Worm (Caenorhabditis elegans): ENCODE results near the gene F23F12.12.

Gene F23F12.12

ce11 chrIII:6478256-6479004 is 29.5 kb upstream of the F23F12.12 start, which contains the start of gene zip-8:
TSS of gene zip-8 (plus strand) at chrIII:6478955.
- TF ChIP-seq tbp1 (GFP tag; optimal IDR thresholded peaks at IDR 0.05) (no peak), B0035.1 (tag; optimal IDR thresholded peaks at IDR 0.05) (no peak), B0019.2 (GFP tag; conservative IDR thresholded peaks at IDR 0.05) (no peak), nhr-80 (tag; optimal IDR thresholded peaks at IDR 0.05) (no peak), hmg-20 (GFP tag; IDR thresholded peaks at IDR 0.05) (no peak), gei-17 (GFP tag; optimal IDR thresholded peaks at IDR 0.05) (no peak), lin-40 (tag; optimal IDR thresholded peaks at IDR 0.05) (no peak), let-607 (tag; optimal IDR thresholded peaks at IDR 0.05) (no peak), nfya-1 (tag; optimal IDR thresholded peaks at IDR 0.05; ENCODE audit: borderline replicate concordance, insufficient read depth) (no peak)

DNA sequence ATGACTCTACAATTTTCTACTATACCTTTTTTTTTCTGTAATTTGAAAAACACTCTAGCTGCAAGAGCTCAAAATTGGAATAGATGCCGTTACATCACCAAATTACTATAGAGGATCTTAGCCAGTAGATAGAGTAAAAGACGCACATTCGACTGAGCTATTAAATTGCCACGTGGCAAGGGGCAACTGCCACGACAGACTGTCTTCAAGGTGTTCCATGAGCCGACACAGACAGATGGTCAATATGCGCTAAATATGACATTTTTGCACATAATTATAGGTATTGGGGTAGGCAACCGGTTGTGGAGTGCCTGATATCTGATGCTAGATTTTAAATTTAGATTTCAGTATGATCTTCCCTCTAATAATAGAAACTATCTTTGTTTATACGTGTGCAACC is 28.5 kb upstream of the F23F12.12 start:
- no peak for TF ChIP-seq rcor-1 (GFP tag; IDR thresholded peaks at IDR 0.05)
- TF ChIP-seq let-526 (GFP tag; IDR thresholded peaks at IDR 0.05): no peak
- TF ChIP-seq snpc-1.1 (tag; optimal IDR thresholded peaks at IDR 0.05; ENCODE audit: insufficient read depth): no peak
- no peak for TF ChIP-seq nfya-2 (GFP tag; IDR thresholded peaks at IDR 0.05)
- no peak for TF ChIP-seq sdz-38 (tag; optimal IDR thresholded peaks at IDR 0.05)
- no peak for TF ChIP-seq ets-4 (GFP tag; optimal IDR thresholded peaks at IDR 0.05)
- no peak for TF ChIP-seq nhr-90 (tag; optimal IDR thresholded peaks at IDR 0.05)
- TF ChIP-seq fkh-3 (tag; optimal IDR thresholded peaks at IDR 0.05): no peak
- no peak for TF ChIP-seq sea-2 (GFP tag; IDR thresholded peaks at IDR 0.05)
- TF ChIP-seq rpc-1 (optimal IDR thresholded peaks at IDR 0.05): no peak
- TF ChIP-seq rpc-1 (tag; optimal IDR thresholded peaks at IDR 0.05): no peak
- no peak for TF ChIP-seq ztf-26 (tag; optimal IDR thresholded peaks at IDR 0.05)
- no peak for TF ChIP-seq hlh-12 (tag; optimal IDR thresholded peaks at IDR 0.05)
- TF ChIP-seq lag-1 (GFP tag; IDR thresholded peaks at IDR 0.05): no peak
- TF ChIP-seq lir-1 (GFP tag; conservative IDR thresholded peaks at IDR 0.05): no peak

DNA sequence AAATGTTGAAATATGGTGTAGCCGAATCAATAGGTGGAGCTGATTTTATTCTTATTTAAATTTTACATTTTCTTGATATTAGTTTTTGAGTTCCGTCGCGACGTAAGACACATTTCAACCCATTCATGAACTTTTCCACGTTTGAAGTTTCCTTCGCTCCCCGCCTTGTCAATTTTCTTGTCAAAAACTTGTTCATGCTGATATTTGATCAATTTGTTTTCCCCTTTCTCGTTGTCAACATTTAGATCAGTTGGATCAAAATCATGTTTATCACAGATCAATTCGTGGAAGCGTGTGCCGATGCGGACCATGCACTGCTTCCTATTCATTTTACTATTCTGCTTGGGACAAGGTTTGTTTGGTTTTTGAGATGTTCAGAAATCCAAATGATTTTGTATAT is 25.0 kb upstream of the F23F12.12 start, which contains the start of gene chtb-2:
chtb-2 (plus strand) TSS at position 301 of the 400 bp plus-strand sequence.
- TF ChIP-seq hmg-20 (GFP tag; IDR thresholded peaks at IDR 0.05) (no peak), him-1 (tag; optimal IDR thresholded peaks at IDR 0.05) (no peak), cebp-2 (GFP tag; IDR thresholded peaks at IDR 0.05) (no peak), athp-1 (tag; optimal IDR thresholded peaks at IDR 0.05) (no peak), egl-44 (GFP tag; IDR thresholded peaks at IDR 0.05) (no peak), mel-28 (tag; optimal IDR thresholded peaks at IDR 0.05; ENCODE audit: borderline replicate concordance) (no peak)

- no peak for TF ChIP-seq chd-7 (tag; optimal IDR thresholded peaks at IDR 0.05)
- TF ChIP-seq F23B12.7 (tag; optimal IDR thresholded peaks at IDR 0.05; ENCODE audit: insufficient read depth): peak; percentile 43
- no peak for TF ChIP-seq C17E4.6 (GFP tag; IDR thresholded peaks at IDR 0.05)
- TF ChIP-seq hmg-1.2 (GFP tag; IDR thresholded peaks at IDR 0.05): 0 out of 2 replicates have a peak, but pooled peaks have one; percentile 9
- TF ChIP-seq nfyb-1 (GFP tag; IDR thresholded peaks at IDR 0.05): peak; percentile 60; the same call in 1 of the 2 replicates
- TF ChIP-seq F33H1.4 (GFP tag; IDR thresholded peaks at IDR 0.05): peak; percentile 34; the same call in 1 of the 2 replicates
- TF ChIP-seq lin-54 (GFP tag; optimal IDR thresholded peaks at IDR 0.05): peak; percentile 51
- TF ChIP-seq snpc-1.3 (tag; optimal IDR thresholded peaks at IDR 0.05; ENCODE audit: insufficient read depth): peak; percentile 73
- peak; percentile 61 for TF ChIP-seq efl-1 (GFP tag; optimal IDR thresholded peaks at IDR 0.05)
- 0 out of 2 replicates have a peak, but pooled peaks have one; percentile 12 for TF ChIP-seq attf-3 (GFP tag; conservative IDR thresholded peaks at IDR 0.05)
- TF ChIP-seq sea-2 (GFP tag; IDR thresholded peaks at IDR 0.05): no peak
- peak; percentile 24 for TF ChIP-seq dpl-1 (GFP tag; optimal IDR thresholded peaks at IDR 0.05)
- TF ChIP-seq nfya-1 (tag; optimal IDR thresholded peaks at IDR 0.05; ENCODE audit: borderline replicate concordance, insufficient read depth): no peak
- TF ChIP-seq madf-6 (GFP tag; IDR thresholded peaks at IDR 0.05): peak; percentile 47; the same call in 1 of the 2 replicates
- TF ChIP-seq snpc-3.4 (tag; optimal IDR thresholded peaks at IDR 0.05): peak; percentile 52
- no peak for TF ChIP-seq snpc-4 (GFP tag; optimal IDR thresholded peaks at IDR 0.05)
- peak in 1 of 4 experiments; percentile 1 for TF ChIP-seq snpc-4 (tag; optimal IDR thresholded peaks at IDR 0.05)
Observed at ce11 chrIII:6488916-6489315, 19.0 kb upstream of the F23F12.12 start.
